Worm (Caenorhabditis elegans) whole organism, midembryonic: Measurements from ENCODE around the gene vps-33.2.

Experiments used
- cog-1 ChIP-seq: sonication (generic microtip); optimal IDR thresholded peaks from 2 replicates; lab custom pipeline; 2016; ENCODE audit warnings: missing genetic modification characterization, missing compliant biosample characterization
- med-1 ChIP-seq: sonication (generic microtip); optimal IDR thresholded peaks from 2 replicates; lab custom pipeline; 2017; ENCODE audit warnings: missing genetic modification characterization, mild to moderate bottlenecking, missing compliant biosample characterization, antibody characterized with exemption, missing genetic modification reagents; ENCODE audit not compliant: insufficient read depth
- ref-1 ChIP-seq: fragments of 200-800 bp; sonication (Bioruptor generic); conservative IDR thresholded peaks from 2 replicates; pipeline ENCODE4 v1.3.6; 2022; ENCODE audit warnings: missing genetic modification reagents, missing genetic modification characterization, missing compliant biosample characterization
- ztf-23 ChIP-seq: fragments of 200-800 bp; sonication (Bioruptor generic); IDR thresholded peaks from 2 replicates; pipeline ENCODE4 v1.3.6; 2022; ENCODE audit warnings: missing genetic modification reagents, missing genetic modification characterization, missing compliant biosample characterization
- ztf-29 ChIP-seq: fragments of 200-800 bp; sonication (Bioruptor generic); IDR thresholded peaks from 2 replicates; pipeline ENCODE4 v1.3.6; 2022; ENCODE audit warnings: missing genetic modification reagents, missing genetic modification characterization, missing compliant biosample characterization

- TF ChIP-seq med-1 (GFP tag; lab: Kevin White, UChicago) (no peak), cog-1 (tag; lab: Kevin White, UChicago) (no peak), ztf-23 (GFP tag; lab: Robert Waterston, UW) (no peak), ref-1 (GFP tag; lab: Robert Waterston, UW) (no peak), ztf-29 (GFP tag; lab: Robert Waterston, UW) (no peak)
Measured at ce11 chrII:6558887-6559286, 42.1 kb upstream of the vps-33.2 start.
